Worm (Caenorhabditis elegans): ENCODE data around the gene plrg-1.

The plrg-1 gene

ce11 chrV:10856901-10857637 is 49.4 kb upstream of the plrg-1 start (continued):
- no peak for TF ChIP-seq hmg-20 (GFP tag; IDR thresholded peaks at IDR 0.05)
- TF ChIP-seq unc-130 (GFP tag; optimal IDR thresholded peaks at IDR 0.05) = no peak
- no peak for TF ChIP-seq sdz-38 (tag; optimal IDR thresholded peaks at IDR 0.05)
- TF ChIP-seq ztf-25 (GFP tag; IDR thresholded peaks at IDR 0.05) = no peak
- TF ChIP-seq ccch-3 (GFP tag; optimal IDR thresholded peaks at IDR 0.05) = no peak
- no peak for TF ChIP-seq nhr-90 (tag; optimal IDR thresholded peaks at IDR 0.05)
- no peak for TF ChIP-seq nfyb-1 (GFP tag; IDR thresholded peaks at IDR 0.05)
- no peak for TF ChIP-seq tlf-1 (GFP tag; optimal IDR thresholded peaks at IDR 0.05)
- TF ChIP-seq ama-1 (optimal IDR thresholded peaks at IDR 0.05) = no peak
- no peak for TF ChIP-seq ama-1 (GFP tag; optimal IDR thresholded peaks at IDR 0.05)
- TF ChIP-seq B0261.1 (tag; optimal IDR thresholded peaks at IDR 0.05) = no peak
- TF ChIP-seq snpc-4 (GFP tag; optimal IDR thresholded peaks at IDR 0.05) = no peak
- TF ChIP-seq snpc-4 (tag; optimal IDR thresholded peaks at IDR 0.05) = no peak
- no peak for TF ChIP-seq pbrm-1 (GFP tag; IDR thresholded peaks at IDR 0.05)
- TF ChIP-seq cebp-1 (GFP tag; IDR thresholded peaks at IDR 0.05) = no peak
- peak; percentile 32 for TF ChIP-seq cebp-1 (tag; optimal IDR thresholded peaks at IDR 0.05)
- peak; percentile 97 for TF ChIP-seq madf-10 (tag; optimal IDR thresholded peaks at IDR 0.05)
- no peak for TF ChIP-seq chd-7 (tag; optimal IDR thresholded peaks at IDR 0.05)
- no peak for TF ChIP-seq F57C9.4 (tag; optimal IDR thresholded peaks at IDR 0.05)
- no peak for TF ChIP-seq madf-6 (GFP tag; IDR thresholded peaks at IDR 0.05)
- no peak for TF ChIP-seq F55B11.4 (tag; optimal IDR thresholded peaks at IDR 0.05; ENCODE audit: borderline replicate concordance, insufficient read depth)
- TF ChIP-seq D2030.7 (GFP tag; IDR thresholded peaks at IDR 0.05) = no peak
- 0 out of 2 replicates have a peak, but pooled peaks have one; percentile 25 for TF ChIP-seq cebp-2 (GFP tag; IDR thresholded peaks at IDR 0.05)
- TF ChIP-seq nhr-80 (tag; optimal IDR thresholded peaks at IDR 0.05) = peak; percentile 85
- TF ChIP-seq Y53F4B.3 (GFP tag; IDR thresholded peaks at IDR 0.05) = no peak
- TF ChIP-seq mcd-1 (GFP tag; IDR thresholded peaks at IDR 0.05) = 0 out of 2 replicates have a peak, but pooled peaks have one; percentile 19
- TF ChIP-seq ets-4 (GFP tag; optimal IDR thresholded peaks at IDR 0.05) = no peak
- TF ChIP-seq nhr-120 (GFP tag; IDR thresholded peaks at IDR 0.05) = no peak
- no peak for TF ChIP-seq F10E7.11 (tag; optimal IDR thresholded peaks at IDR 0.05)
- no peak for TF ChIP-seq egl-44 (GFP tag; IDR thresholded peaks at IDR 0.05)
- TF ChIP-seq attf-5 (GFP tag; optimal IDR thresholded peaks at IDR 0.05) = peak; percentile 12
- TF ChIP-seq ztf-6 (GFP tag; IDR thresholded peaks at IDR 0.05) = no peak
- TF ChIP-seq xnd-1 (tag; optimal IDR thresholded peaks at IDR 0.05) = no peak
- no peak for TF ChIP-seq lin-40 (tag; optimal IDR thresholded peaks at IDR 0.05)
- TF ChIP-seq ceh-27 (GFP tag; optimal IDR thresholded peaks at IDR 0.05) = no peak
- no peak for TF ChIP-seq ceh-58 (GFP tag; IDR thresholded peaks at IDR 0.05)
- no peak for TF ChIP-seq sea-2 (GFP tag; IDR thresholded peaks at IDR 0.05)
- TF ChIP-seq Y95B8A.8 (GFP tag; IDR thresholded peaks at IDR 0.05) = no peak
- TF ChIP-seq lin-54 (GFP tag; optimal IDR thresholded peaks at IDR 0.05) = no peak
- TF ChIP-seq nhr-179 (tag; optimal IDR thresholded peaks at IDR 0.05) = no peak
- no peak for TF ChIP-seq T26A5.8 (tag; optimal IDR thresholded peaks at IDR 0.05)
- TF ChIP-seq pha-4 (tag; optimal IDR thresholded peaks at IDR 0.05) = no peak
- no peak for TF ChIP-seq hrde-1 (tag; optimal IDR thresholded peaks at IDR 0.05; ENCODE audit: borderline replicate concordance)
- no peak for TF ChIP-seq ztf-18 (tag; optimal IDR thresholded peaks at IDR 0.05)
- no peak for TF ChIP-seq rcor-1 (GFP tag; IDR thresholded peaks at IDR 0.05)
- TF ChIP-seq F33H1.4 (GFP tag; IDR thresholded peaks at IDR 0.05) = no peak
- peak; percentile 7 for TF ChIP-seq ztf-22 (GFP tag; optimal IDR thresholded peaks at IDR 0.05)
- peak; percentile 65; the same call in 1 of the 2 replicates for TF ChIP-seq K11D2.4 (GFP tag; IDR thresholded peaks at IDR 0.05)
- TF ChIP-seq mel-28 (tag; optimal IDR thresholded peaks at IDR 0.05; ENCODE audit: borderline replicate concordance) = no peak
